Worm (Caenorhabditis elegans) whole organism, late embryonic: ENCODE measurements around the gene sox-4.

Experiments
- C08G9.2 ChIP-seq: sonication (generic microtip); optimal IDR thresholded peaks from 2 replicates; lab custom pipeline; 2016; ENCODE audit warnings: mild to moderate bottlenecking, missing genetic modification characterization, moderate library complexity, missing compliant biosample characterization
- F13H6.1 ChIP-seq: sonication (generic microtip); optimal IDR thresholded peaks from 2 replicates; lab custom pipeline; 2016; ENCODE audit warnings: missing genetic modification characterization, missing compliant biosample characterization
- ahr-1 ChIP-seq: sonication (generic microtip); optimal IDR thresholded peaks from 2 replicates; lab custom pipeline; 2016; ENCODE audit warnings: missing genetic modification characterization, missing compliant biosample characterization
- ama-1 ChIP-seq: fragments of 150-350 bp; optimal IDR thresholded peaks from 2 replicates; lab custom pipeline; 2014
- fkh-10 ChIP-seq: fragments of 150-350 bp; optimal IDR thresholded peaks from 2 replicates; lab custom pipeline; 2014; ENCODE audit warnings: missing biosample characterization, missing genetic modification reagents, missing genetic modification characterization
- lin-11 ChIP-seq: fragments of 200-800 bp; sonication (Bioruptor generic); optimal IDR thresholded peaks from 2 replicates; lab custom pipeline; 2018; ENCODE audit warnings: mild to moderate bottlenecking, missing genetic modification characterization, missing compliant biosample characterization
- mec-3 ChIP-seq: sonication (generic microtip); optimal IDR thresholded peaks from 2 replicates; lab custom pipeline; 2016; ENCODE audit warnings: borderline replicate concordance, missing genetic modification characterization, missing compliant biosample characterization
- nfya-1 ChIP-seq: sonication (generic microtip); optimal IDR thresholded peaks from 2 replicates; lab custom pipeline; 2017; ENCODE audit warnings: missing genetic modification characterization, mild to moderate bottlenecking, missing compliant biosample characterization, antibody characterized with exemption, moderate library complexity
- nhr-11 ChIP-seq: fragments of 150-350 bp; optimal IDR thresholded peaks from 2 replicates; lab custom pipeline; 2014; ENCODE audit warnings: missing biosample characterization, missing genetic modification characterization
- pqm-1 ChIP-seq: sonication (generic microtip); optimal IDR thresholded peaks from 2 replicates; lab custom pipeline; 2016; ENCODE audit warnings: missing genetic modification characterization, missing compliant biosample characterization
- rnt-1 ChIP-seq: sonication (generic microtip); optimal IDR thresholded peaks from 2 replicates; lab custom pipeline; 2016; ENCODE audit warnings: missing genetic modification characterization, missing compliant biosample characterization
- tbx-2 ChIP-seq: sonication (generic microtip); optimal IDR thresholded peaks from 2 replicates; lab custom pipeline; 2016; ENCODE audit warnings: missing genetic modification characterization, missing compliant biosample characterization

ce11 chrX:3505062-3505461 lies 3.7 kb downstream of the sox-4 start:
- TF ChIP-seq rnt-1 (tag; lab: Kevin White, UChicago) (no peak), C08G9.2 (tag; lab: Kevin White, UChicago) (no peak), mec-3 (tag; lab: Kevin White, UChicago) (no peak), nhr-11 (tag; lab: Kevin White, UChicago) (no peak), tbx-2 (tag; lab: Kevin White, UChicago) (no peak), F13H6.1 (no peak), ama-1 (lab: Kevin White, UChicago) (no peak), ahr-1 (tag; lab: Kevin White, UChicago) (no peak), pqm-1 (tag; lab: Kevin White, UChicago) (no peak), fkh-10 (GFP tag; lab: Kevin White, UChicago) (no peak), nfya-1 (tag; lab: Kevin White, UChicago) (no peak), lin-11 (no peak)
